Fruit fly (Drosophila melanogaster) whole organism, embryonic: ENCODE results near the gene FucTA.

Experiments
- Adf1 ChIP-seq: fragments of 200-800 bp; sonication (Bioruptor generic); IDR thresholded peaks from 2 replicates; pipeline ENCODE4 v1.3.6; 2022; ENCODE audit warnings: missing biosample characterization, missing genetic modification characterization
- B-H1 ChIP-seq: fragments of 200-800 bp; sonication (Bioruptor generic); IDR thresholded peaks from 3 replicates; pipeline ENCODE4 v1.3.6; 2022; ENCODE audit warnings: missing biosample characterization, missing genetic modification characterization
- C15 ChIP-seq: fragments of 200-800 bp; sonication (Bioruptor generic); IDR thresholded peaks from 3 replicates; pipeline ENCODE4 v1.3.6; 2022; ENCODE audit warnings: missing biosample characterization, missing genetic modification characterization
- CG10147 ChIP-seq: fragments of 200-800 bp; sonication (Bioruptor generic); optimal IDR thresholded peaks from 2 replicates; lab custom pipeline; 2019; ENCODE audit warnings: missing biosample characterization, mild to moderate bottlenecking, missing genetic modification characterization, moderate library complexity
- CG11695 ChIP-seq: fragments of 200-800 bp; sonication (Bioruptor generic); IDR thresholded peaks from 3 replicates; pipeline ENCODE4 v1.3.6; 2022; ENCODE audit warnings: missing biosample characterization, missing genetic modification characterization
- CG12155 ChIP-seq: fragments of 200-800 bp; sonication (Bioruptor generic); optimal IDR thresholded peaks from 3 replicates; lab custom pipeline; 2016; ENCODE audit warnings: missing biosample characterization, missing genetic modification characterization
- CG12744 ChIP-seq: fragments of 200-800 bp; sonication (Bioruptor generic); optimal IDR thresholded peaks from 2 replicates; lab custom pipeline; 2016; ENCODE audit warnings: missing biosample characterization, missing genetic modification characterization
- CG14710 ChIP-seq: fragments of 200-800 bp; sonication (Bioruptor generic); optimal IDR thresholded peaks from 3 replicates; lab custom pipeline; 2019; ENCODE audit warnings: missing biosample characterization, mild to moderate bottlenecking, missing genetic modification characterization, moderate library complexity
- CG2712 ChIP-seq: fragments of 200-800 bp; optimal IDR thresholded peaks from 3 replicates; lab custom pipeline; 2019; ENCODE audit warnings: missing biosample characterization, mild to moderate bottlenecking, missing genetic modification characterization, moderate library complexity
- CG31224 ChIP-seq: fragments of 200-800 bp; sonication (Bioruptor generic); IDR thresholded peaks from 2 replicates; pipeline ENCODE4 v1.3.6; 2022; ENCODE audit warnings: missing biosample characterization, missing genetic modification characterization
- CG3281 ChIP-seq: fragments of 200-800 bp; sonication (Bioruptor generic); optimal IDR thresholded peaks from 3 replicates; lab custom pipeline; 2017; ENCODE audit warnings: missing biosample characterization, mild to moderate bottlenecking, missing genetic modification characterization
- CG3407 ChIP-seq: fragments of 200-800 bp; sonication (Bioruptor generic); optimal IDR thresholded peaks from 2 replicates; lab custom pipeline; 2018; ENCODE audit warnings: missing biosample characterization, mild to moderate bottlenecking, missing genetic modification characterization
- CG4328 ChIP-seq: fragments of 200-800 bp; sonication (Bioruptor generic); optimal IDR thresholded peaks from 3 replicates; lab custom pipeline; 2017; ENCODE audit warnings: missing biosample characterization, missing genetic modification reagents, missing genetic modification characterization
- CG6272 ChIP-seq: fragments of 200-800 bp; sonication (Bioruptor generic); IDR thresholded peaks from 2 replicates; pipeline ENCODE4 v1.3.6; 2022; ENCODE audit warnings: missing biosample characterization, missing genetic modification characterization
- CG6683 ChIP-seq: fragments of 200-800 bp; sonication (Bioruptor generic); optimal IDR thresholded peaks from 2 replicates; lab custom pipeline; 2017; ENCODE audit warnings: missing biosample characterization, mild to moderate bottlenecking, missing genetic modification characterization, missing genetic modification reagents
- CG6791 ChIP-seq: fragments of 200-800 bp; sonication (Bioruptor generic); IDR thresholded peaks from 3 replicates; pipeline ENCODE4 v1.3.6; 2022; ENCODE audit warnings: missing biosample characterization, missing genetic modification characterization; ENCODE audit not compliant: partially characterized antibody
- CG7556 ChIP-seq: fragments of 200-800 bp; sonication (Bioruptor generic); optimal IDR thresholded peaks from 2 replicates; lab custom pipeline; 2017; ENCODE audit warnings: missing biosample characterization, mild to moderate bottlenecking, missing genetic modification characterization
- CG9797 ChIP-seq: fragments of 200-800 bp; sonication (Bioruptor generic); optimal IDR thresholded peaks from 3 replicates; lab custom pipeline; 2018; ENCODE audit warnings: missing biosample characterization, mild to moderate bottlenecking, missing genetic modification characterization
- CG9932 ChIP-seq: fragments of 200-800 bp; sonication (Bioruptor generic); IDR thresholded peaks from 2 replicates; pipeline ENCODE4 v1.3.6; 2022; ENCODE audit warnings: missing biosample characterization, missing genetic modification characterization
- CTCF ChIP-seq: fragments of 200-800 bp; sonication (Bioruptor generic); optimal IDR thresholded peaks from 2 replicates; lab custom pipeline; 2017; ENCODE audit warnings: missing biosample characterization, mild to moderate bottlenecking, missing genetic modification characterization, moderate library complexity
- Dad ChIP-seq: fragments of 200-800 bp; sonication (Bioruptor generic); optimal IDR thresholded peaks from 3 replicates; lab custom pipeline; 2016; ENCODE audit warnings: missing biosample characterization, missing genetic modification characterization
- Dbx ChIP-seq: fragments of 200-800 bp; sonication (Bioruptor generic); IDR thresholded peaks from 3 replicates; pipeline ENCODE4 v1.3.6; 2022; ENCODE audit warnings: missing biosample characterization, missing genetic modification characterization
- Dfd ChIP-seq, 2 experiments: fragments of >200 bp; optimal IDR thresholded peaks; 2 replicates each; lab custom pipeline; 2017; ENCODE audit warnings: missing biosample characterization in 2 of 2, missing genetic modification characterization in 2 of 2
- Dp ChIP-seq: fragments of 200-800 bp; sonication (Bioruptor generic); optimal IDR thresholded peaks from 2 replicates; lab custom pipeline; 2018; ENCODE audit warnings: missing biosample characterization, mild to moderate bottlenecking, missing genetic modification characterization, moderate library complexity
- Gsc ChIP-seq: fragments of 200-800 bp; sonication (Bioruptor generic); IDR thresholded peaks from 2 replicates; pipeline ENCODE4 v1.3.6; 2022; ENCODE audit warnings: missing biosample characterization, missing genetic modification characterization
- H15 ChIP-seq: fragments of 200-800 bp; sonication (Bioruptor generic); IDR thresholded peaks from 3 replicates; pipeline ENCODE4 v1.3.6; 2022; ENCODE audit warnings: missing biosample characterization, missing genetic modification characterization
- HLH4C ChIP-seq: fragments of 200-800 bp; sonication (Bioruptor generic); IDR thresholded peaks from 3 replicates; pipeline ENCODE4 v1.3.6; 2022; ENCODE audit warnings: missing biosample characterization, missing genetic modification characterization; ENCODE audit not compliant: partially characterized antibody
- Mad ChIP-seq: fragments of 200-800 bp; sonication (Bioruptor generic); optimal IDR thresholded peaks from 2 replicates; lab custom pipeline; 2016; ENCODE audit warnings: missing biosample characterization, missing genetic modification characterization
- Med ChIP-seq: fragments of 200-800 bp; sonication (Bioruptor generic); peaks from one replicate; lab custom pipeline; 2016; ENCODE audit warnings: missing biosample characterization, missing genetic modification characterization, mild to moderate bottlenecking, inconsistent platforms, moderate library complexity
- Mrtf ChIP-seq: fragments of 200-800 bp; sonication (Bioruptor generic); IDR thresholded peaks from 3 replicates; pipeline ENCODE4 v1.3.6; 2022; ENCODE audit warnings: missing biosample characterization, missing genetic modification characterization
- Nf-YA ChIP-seq: fragments of 200-800 bp; sonication (Bioruptor generic); IDR thresholded peaks from 2 replicates; pipeline ENCODE4 v1.3.6; 2022; ENCODE audit warnings: missing biosample characterization, missing genetic modification characterization
- Opbp ChIP-seq: fragments of 200-800 bp; sonication (Bioruptor generic); IDR thresholded peaks from 3 replicates; pipeline ENCODE4 v1.3.6; 2022; ENCODE audit warnings: missing biosample characterization, missing genetic modification characterization; ENCODE audit not compliant: partially characterized antibody
- Ravus ChIP-seq: fragments of 200-800 bp; sonication (Bioruptor generic); IDR thresholded peaks from 2 replicates; pipeline ENCODE4 v1.3.6; 2022; ENCODE audit warnings: missing biosample characterization, missing genetic modification characterization
- Xrp1 ChIP-seq: fragments of 200-800 bp; sonication (Bioruptor generic); IDR thresholded peaks from 2 replicates; pipeline ENCODE4 v1.3.6; 2022; ENCODE audit warnings: missing biosample characterization, missing genetic modification characterization
- crc ChIP-seq: fragments of 200-800 bp; sonication (Bioruptor generic); optimal IDR thresholded peaks from 2 replicates; lab custom pipeline; 2016; ENCODE audit warnings: missing biosample characterization, missing genetic modification characterization
- dpn ChIP-seq, 2 experiments: fragments of 200-800 bp; sonication (Bioruptor generic); optimal IDR thresholded peaks; 3 replicates each; lab custom pipeline; 2016; ENCODE audit warnings: missing biosample characterization in 2 of 2, missing genetic modification characterization in 2 of 2
- eve ChIP-seq, 2 experiments: fragments of >200 bp; optimal IDR thresholded peaks; 2 replicates each; lab custom pipeline; 2017; ENCODE audit warnings: missing biosample characterization in 2 of 2, missing genetic modification characterization in 2 of 2
- exex ChIP-seq: fragments of 200-800 bp; sonication (Bioruptor generic); optimal IDR thresholded peaks from 4 replicates; lab custom pipeline; 2018; ENCODE audit warnings: missing biosample characterization, mild to moderate bottlenecking, missing genetic modification characterization, moderate library complexity
- hth ChIP-seq: fragments of >200 bp; optimal IDR thresholded peaks from 2 replicates; lab custom pipeline; 2017; ENCODE audit warnings: inconsistent platforms
- ken ChIP-seq: fragments of 200-800 bp; sonication (Bioruptor generic); IDR thresholded peaks from 3 replicates; pipeline ENCODE4 v1.3.6; 2022; ENCODE audit warnings: missing biosample characterization, missing genetic modification characterization
- mld ChIP-seq: fragments of 200-800 bp; sonication (Bioruptor generic); IDR thresholded peaks from 3 replicates; pipeline ENCODE4 v1.3.6; 2022; ENCODE audit warnings: missing biosample characterization, missing genetic modification characterization; ENCODE audit not compliant: partially characterized antibody
- pzg ChIP-seq: fragments of 200-800 bp; sonication (Bioruptor generic); optimal IDR thresholded peaks from 3 replicates; lab custom pipeline; 2018; ENCODE audit warnings: missing biosample characterization, mild to moderate bottlenecking, missing genetic modification characterization, moderate library complexity
- ranshi ChIP-seq: fragments of 200-800 bp; sonication (Bioruptor generic); IDR thresholded peaks from 2 replicates; pipeline ENCODE4 v1.3.6; 2022; ENCODE audit warnings: missing biosample characterization, missing genetic modification characterization
- sc ChIP-seq, 3 experiments: fragments of >200 bp in 2 of 3; fragments of 200-800 bp in 1 of 3; sonication (Bioruptor generic) in 1 of 3; optimal IDR thresholded peaks; 2 replicates in 2 of 3; 3 replicates in 1 of 3; lab custom pipeline; 2017; ENCODE audit warnings: mild to moderate bottlenecking in 1 of 3, missing biosample characterization in 1 of 3, missing genetic modification characterization in 1 of 3, missing genetic modification reagents in 1 of 3
- sens ChIP-seq: fragments of 200-800 bp; sonication (Bioruptor generic); peaks from one replicate; lab custom pipeline; 2016; ENCODE audit warnings: missing biosample characterization, missing genetic modification characterization
- tap ChIP-seq: fragments of 200-800 bp; optimal IDR thresholded peaks from 3 replicates; lab custom pipeline; 2019; ENCODE audit warnings: missing biosample characterization, mild to moderate bottlenecking, missing genetic modification characterization, moderate library complexity
- tll ChIP-seq, 2 experiments: fragments of 200-800 bp in 1 of 2; fragments of >200 bp in 1 of 2; sonication (Bioruptor generic) in 1 of 2; optimal IDR thresholded peaks; 2 replicates each; lab custom pipeline; 2017 to 2019; ENCODE audit warnings: missing biosample characterization in 2 of 2, missing genetic modification characterization in 2 of 2, mild to moderate bottlenecking in 1 of 2, moderate library complexity in 1 of 2
- vfl ChIP-seq: fragments of 200-800 bp; sonication (Bioruptor generic); optimal IDR thresholded peaks from 2 replicates; lab custom pipeline; 2016; ENCODE audit warnings: missing biosample characterization, missing genetic modification characterization
- zen ChIP-seq: fragments of 200-800 bp; sonication (Bioruptor generic); optimal IDR thresholded peaks from 3 replicates; lab custom pipeline; 2018; ENCODE audit warnings: missing biosample characterization, mild to moderate bottlenecking, missing genetic modification characterization, moderate library complexity

Gene FucTA

DNA sequence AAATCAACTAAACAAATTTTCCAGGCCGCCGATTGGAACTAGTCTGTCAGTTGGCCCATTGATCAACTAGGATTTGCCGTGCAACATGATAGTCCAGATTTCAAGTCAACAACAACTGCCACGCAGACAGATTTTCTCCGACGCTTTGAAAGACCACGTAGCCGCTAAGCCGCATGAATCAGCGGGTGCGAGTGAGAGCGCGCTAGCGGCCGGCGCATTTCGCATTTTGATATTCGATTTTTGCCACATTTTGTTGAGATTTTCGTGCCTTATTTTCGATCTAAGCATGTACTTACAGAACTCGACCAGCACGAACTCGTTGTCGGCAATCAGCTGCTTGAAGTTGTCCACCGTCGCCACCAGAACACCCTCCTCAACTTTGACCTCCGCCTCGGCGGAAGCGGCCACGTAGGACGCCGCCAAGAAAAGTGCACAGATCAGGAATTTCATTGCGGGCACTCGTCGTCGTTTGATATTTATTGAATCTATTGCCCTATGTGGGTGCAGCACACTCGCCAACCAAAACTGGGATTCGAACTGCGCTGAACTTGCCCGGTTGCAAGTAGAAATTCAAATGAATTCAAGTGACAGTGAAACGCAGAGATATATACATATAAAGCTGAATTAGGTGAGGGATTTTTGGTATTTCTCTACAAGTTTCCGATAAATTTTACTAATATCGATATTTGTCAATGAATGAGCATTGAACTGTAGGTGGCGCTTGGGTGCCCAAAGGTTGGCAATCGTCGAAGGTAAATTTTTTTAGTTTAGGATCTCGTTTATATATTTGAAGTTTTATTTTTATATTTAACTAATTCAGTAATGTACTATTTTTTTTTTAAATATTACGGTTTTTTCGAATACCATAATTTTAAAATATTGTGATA is 4.7 kb upstream of the FucTA start, which contains the start of gene Pdi (continued):
- no peak for TF ChIP-seq hth (lab: Kevin White, UChicago)
- TF ChIP-seq CG14710 (tag; lab: Kevin White, UChicago) = peak; percentile 59
- TF ChIP-seq Dfd (GFP tag; optimal IDR thresholded peaks at IDR 0.05; lab: Kevin White, UChicago) = no peak
- TF ChIP-seq CG10147 (GFP tag; lab: Kevin White, UChicago) = no peak
- 0 out of 2 replicates have a peak, but pooled peaks have one; percentile 41 for TF ChIP-seq CG6272 (GFP tag; lab: Robert Waterston, UW)
- peak; percentile 17 for TF ChIP-seq CG12155 (GFP tag; lab: Kevin White, UChicago)
- no peak for TF ChIP-seq CG3281 (GFP tag; lab: Kevin White, UChicago)
- peak; percentile 58; the same call in 1 of the 3 replicates for TF ChIP-seq CG6791 (GFP tag; lab: Robert Waterston, UW)
- TF ChIP-seq Ravus (GFP tag; lab: Robert Waterston, UW) = no peak
- no peak for TF ChIP-seq Gsc (GFP tag; lab: Robert Waterston, UW)
- peak; percentile 75; the same call in 2 of the 3 replicates for TF ChIP-seq Opbp (GFP tag; lab: Robert Waterston, UW)
- TF ChIP-seq sc (optimal IDR thresholded peaks at IDR 0.05; lab: Kevin White, UChicago) = no peak
- TF ChIP-seq sc (GFP tag; optimal IDR thresholded peaks at IDR 0.05; lab: Kevin White, UChicago) = no peak
- 0 out of 2 replicates have a peak, but pooled peaks have one; percentile 45 for TF ChIP-seq ranshi
- TF ChIP-seq Xrp1 (GFP tag; lab: Robert Waterston, UW) = no peak
- TF ChIP-seq Nf-YA (GFP tag; lab: Robert Waterston, UW) = no peak
- peak; percentile 91 for TF ChIP-seq Med
- TF ChIP-seq CG9932 = no peak
- peak; percentile 19 for TF ChIP-seq zen (tag; lab: Kevin White, UChicago)
- TF ChIP-seq vfl = no peak
- no peak for TF ChIP-seq C15
- no peak for TF ChIP-seq CG11695
- TF ChIP-seq tap (tag; lab: Kevin White, UChicago) = no peak
- TF ChIP-seq eve (GFP tag; optimal IDR thresholded peaks at IDR 0.05; lab: Kevin White, UChicago) = no peak
- peak in 1 of 2 experiments; percentile 51 for TF ChIP-seq dpn (GFP tag; optimal IDR thresholded peaks at IDR 0.05; lab: Kevin White, UChicago)
- peak; percentile 46; the same call in 1 of the 3 replicates for TF ChIP-seq mld
- TF ChIP-seq exex (tag; lab: Kevin White, UChicago) = peak; percentile 12
- TF ChIP-seq Adf1 (GFP tag; lab: Robert Waterston, UW) = 0 out of 2 replicates have a peak, but pooled peaks have one; percentile 7
- no peak for TF ChIP-seq B-H1 (GFP tag; lab: Robert Waterston, UW)
- TF ChIP-seq CTCF (GFP tag; lab: Kevin White, UChicago) = peak; percentile 97
- no peak for TF ChIP-seq CG31224 (GFP tag; lab: Robert Waterston, UW)
- peak; percentile 57 for TF ChIP-seq Mad (GFP tag; lab: Kevin White, UChicago)
- peak; percentile 87 for TF ChIP-seq pzg (GFP tag; lab: Kevin White, UChicago)
- TF ChIP-seq CG2712 (tag; lab: Kevin White, UChicago) = peak; percentile 47
- no peak for TF ChIP-seq CG7556
- peak; percentile 62 for TF ChIP-seq Dp (GFP tag; lab: Kevin White, UChicago)
- TF ChIP-seq H15 (GFP tag; lab: Robert Waterston, UW) = no peak
- TF ChIP-seq CG9797 (GFP tag; lab: Kevin White, UChicago) = peak; percentile 74
- TF ChIP-seq ken = no peak
- TF ChIP-seq tll (GFP tag; optimal IDR thresholded peaks at IDR 0.05; lab: Kevin White, UChicago) = no peak
- TF ChIP-seq CG12744 (GFP tag; lab: Kevin White, UChicago) = no peak
- TF ChIP-seq Mrtf (GFP tag; lab: Robert Waterston, UW) = no peak
- TF ChIP-seq Dbx = 0 out of 3 replicates have a peak, but pooled peaks have one; percentile 33
- no peak for TF ChIP-seq CG6683 (GFP tag; lab: Kevin White, UChicago)
- no peak for TF ChIP-seq CG4328
- peak; percentile 25 for TF ChIP-seq CG3407 (GFP tag; lab: Kevin White, UChicago)
- TF ChIP-seq crc (GFP tag; lab: Kevin White, UChicago) = no peak
- TF ChIP-seq Dad (GFP tag; lab: Kevin White, UChicago) = peak; percentile 54
- TF ChIP-seq sens (GFP tag; lab: Kevin White, UChicago) = peak; percentile 94
- TF ChIP-seq HLH4C = peak; percentile 60; the same call in 2 of the 3 replicates
